Fruit fly (Drosophila melanogaster) whole organism: ENCODE measurements around the gene CG32344.

ENCODE experiments used
- CG8478 ChIP-seq: fragments of >200 bp; optimal IDR thresholded peaks from 2 replicates; lab custom pipeline; 2018; ENCODE audit warnings: inconsistent platforms
- Dll ChIP-seq: fragments of >200 bp; optimal IDR thresholded peaks from 2 replicates; lab custom pipeline; 2017
- EcR ChIP-seq, 2 experiments: fragments of >200 bp; optimal IDR thresholded peaks; 2 replicates each; lab custom pipeline; 2017; ENCODE audit warnings: missing biosample characterization in 2 of 2, missing genetic modification characterization in 2 of 2, missing genetic modification reagents in 2 of 2
- pan ChIP-seq: fragments of >200 bp; optimal IDR thresholded peaks from 2 replicates; lab custom pipeline; 2017
- psq ChIP-seq: fragments of >200 bp; optimal IDR thresholded peaks from 2 replicates; lab custom pipeline; 2017
- usp ChIP-seq: fragments of >200 bp; optimal IDR thresholded peaks from 2 replicates; lab custom pipeline; 2017; ENCODE audit warnings: missing biosample characterization, missing genetic modification characterization, mixed read lengths

- TF ChIP-seq Dll (no peak), usp (GFP tag; lab: Kevin White, UChicago) (no peak), CG8478 (lab: Kevin White, UChicago) (no peak), pan (lab: Kevin White, UChicago) (no peak), EcR (GFP tag; optimal IDR thresholded peaks at IDR 0.05; lab: Kevin White, UChicago) (no peak), psq (lab: Kevin White, UChicago) (no peak)
Measured at dm6 chr3L:298459-298858, 26.1 kb downstream of the CG32344 start.
